Worm (Caenorhabditis elegans) whole organism, early embryonic: ENCODE measurements around the gene T26A5.2.

Experiments
- F13C5.2 ChIP-seq: sonication (generic microtip); optimal IDR thresholded peaks from 2 replicates; lab custom pipeline; 2017; ENCODE audit warnings: mild to moderate bottlenecking, missing genetic modification characterization, inconsistent platforms, missing compliant biosample characterization
- aly-1 ChIP-seq: sonication (generic microtip); optimal IDR thresholded peaks from 2 replicates; lab custom pipeline; 2016; ENCODE audit warnings: missing genetic modification characterization, missing compliant biosample characterization
- ama-1 ChIP-seq: fragments of 150-350 bp; optimal IDR thresholded peaks from 2 replicates; lab custom pipeline; 2014
- ceh-13 ChIP-seq: fragments of 200-800 bp; sonication (Bioruptor generic); optimal IDR thresholded peaks from 2 replicates; lab custom pipeline; 2018; ENCODE audit warnings: mild to moderate bottlenecking, missing genetic modification characterization, missing compliant biosample characterization
- ceh-36 ChIP-seq: sonication (generic microtip); optimal IDR thresholded peaks from 2 replicates; lab custom pipeline; 2016; ENCODE audit warnings: missing genetic modification characterization, inconsistent platforms, missing compliant biosample characterization
- ets-7 ChIP-seq: sonication (generic microtip); optimal IDR thresholded peaks from 2 replicates; lab custom pipeline; 2016; ENCODE audit warnings: missing genotype, missing genetic modification characterization, missing compliant biosample characterization
- flt-1 ChIP-seq: fragments of 200-800 bp; sonication (Bioruptor generic); IDR thresholded peaks from 2 replicates; pipeline ENCODE4 v1.3.6; 2022; ENCODE audit warnings: missing genetic modification characterization, missing compliant biosample characterization
- hmbx-1 ChIP-seq: sonication (generic microtip); optimal IDR thresholded peaks from 2 replicates; lab custom pipeline; 2016; ENCODE audit warnings: mild to moderate bottlenecking, missing genetic modification characterization, missing compliant biosample characterization
- pes-1 ChIP-seq: fragments of 200-800 bp; sonication (Bioruptor generic); IDR thresholded peaks from 2 replicates; pipeline ENCODE4 v1.3.6; 2022; ENCODE audit warnings: missing genetic modification reagents, missing genetic modification characterization, missing compliant biosample characterization
- scrt-1 ChIP-seq: fragments of 200-800 bp; sonication (Bioruptor generic); IDR thresholded peaks from 2 replicates; pipeline ENCODE4 v1.3.6; 2022; ENCODE audit warnings: missing genetic modification characterization, missing compliant biosample characterization
- sea-1 ChIP-seq: fragments of 200-800 bp; sonication (Bioruptor generic); conservative IDR thresholded peaks from 2 replicates; pipeline ENCODE4 v1.3.6; 2022; ENCODE audit warnings: missing genetic modification characterization, missing compliant biosample characterization
- tbx-11 ChIP-seq: fragments of 200-800 bp; sonication (Bioruptor generic); IDR thresholded peaks from 2 replicates; pipeline ENCODE4 v1.3.6; 2022; ENCODE audit warnings: missing genetic modification characterization, missing compliant biosample characterization
- tbx-37 ChIP-seq: fragments of 200-800 bp; sonication (Bioruptor generic); conservative IDR thresholded peaks from 2 replicates; pipeline ENCODE4 v1.3.6; 2022; ENCODE audit warnings: missing genetic modification reagents, missing genetic modification characterization, missing compliant biosample characterization
- tra-4 ChIP-seq: sonication (generic microtip); optimal IDR thresholded peaks from 2 replicates; lab custom pipeline; 2017; ENCODE audit warnings: missing genetic modification characterization, missing compliant biosample characterization

ce11 chrIII:6500032-6500564 is 33.0 kb downstream of the T26A5.2 start, which contains the start of gene F23F12.3:
- no peak for TF ChIP-seq ama-1
- TF ChIP-seq F13C5.2 (tag; lab: Kevin White, UChicago) = no peak
- no peak for TF ChIP-seq pes-1
- TF ChIP-seq tbx-11 = no peak
- no peak for TF ChIP-seq ets-7 (tag; lab: Kevin White, UChicago)
- TF ChIP-seq scrt-1 (GFP tag; lab: Robert Waterston, UW) = no peak
- no peak for TF ChIP-seq sea-1 (GFP tag; lab: Robert Waterston, UW)
- no peak for TF ChIP-seq aly-1 (tag; lab: Kevin White, UChicago)
- no peak for TF ChIP-seq ceh-36 (tag; lab: Kevin White, UChicago)
- TF ChIP-seq hmbx-1 (tag; lab: Kevin White, UChicago) = no peak
- TF ChIP-seq tra-4 (tag; lab: Kevin White, UChicago) = no peak
- no peak for TF ChIP-seq flt-1 (GFP tag; lab: Robert Waterston, UW)
- TF ChIP-seq ceh-13 (GFP tag; lab: Kevin White, UChicago) = no peak
- no peak for TF ChIP-seq tbx-37 (GFP tag; lab: Robert Waterston, UW)
